Worm (Caenorhabditis elegans) whole organism, L1 larva: ENCODE data around the gene pyr-1.

Experiments used
- C04F5.9 ChIP-seq: sonication (generic microtip); optimal IDR thresholded peaks from 2 replicates; lab custom pipeline; 2016; ENCODE audit warnings: missing genetic modification characterization, missing compliant biosample characterization
- C16A3.4 ChIP-seq: fragments of 150-350 bp; optimal IDR thresholded peaks from 2 replicates; lab custom pipeline; 2014; ENCODE audit warnings: missing biosample characterization, missing genetic modification characterization
- C34B4.2 ChIP-seq: sonication (generic microtip); optimal IDR thresholded peaks from 2 replicates; lab custom pipeline; 2017; ENCODE audit warnings: mild to moderate bottlenecking, missing genetic modification characterization, missing compliant biosample characterization
- F16B12.6 ChIP-seq: fragments of 150-350 bp; optimal IDR thresholded peaks from 2 replicates; lab custom pipeline; 2014; ENCODE audit warnings: missing biosample characterization, missing genetic modification characterization
- aly-2 ChIP-seq: fragments of 150-350 bp; optimal IDR thresholded peaks from 2 replicates; lab custom pipeline; 2014; ENCODE audit warnings: missing biosample characterization, missing genetic modification characterization
- ama-1 ChIP-seq: fragments of 150-350 bp; optimal IDR thresholded peaks from 2 replicates; lab custom pipeline; 2014
- ceh-8 ChIP-seq: fragments of 200-800 bp; sonication (Bioruptor generic); optimal IDR thresholded peaks from 2 replicates; lab custom pipeline; 2018; ENCODE audit warnings: mild to moderate bottlenecking, missing genetic modification characterization, moderate library complexity, missing compliant biosample characterization
- ceh-90 ChIP-seq: sonication (generic microtip); optimal IDR thresholded peaks from 2 replicates; lab custom pipeline; 2016; ENCODE audit warnings: missing genetic modification characterization, missing compliant biosample characterization
- ces-1 ChIP-seq: fragments of 150-350 bp; optimal IDR thresholded peaks from 2 replicates; lab custom pipeline; 2014; ENCODE audit warnings: missing biosample characterization, missing genetic modification reagents, missing genetic modification characterization
- efl-1 ChIP-seq, 4 experiments: fragments of 150-350 bp; optimal IDR thresholded peaks in 3 of 4; peaks in 1 of 4; 1 replicate in 1 of 4; 2 replicates in 3 of 4; lab custom pipeline; 2014; ENCODE audit warnings: missing biosample characterization in 2 of 4, missing genetic modification characterization in 2 of 4, missing genetic modification reagents in 2 of 4
- ets-5 ChIP-seq: fragments of 200-800 bp; sonication (Bioruptor generic); IDR thresholded peaks from 2 replicates; pipeline ENCODE4 v1.3.6; 2022; ENCODE audit warnings: missing genetic modification characterization, missing compliant biosample characterization
- fkh-8 ChIP-seq: sonication (generic microtip); optimal IDR thresholded peaks from 2 replicates; lab custom pipeline; 2016; ENCODE audit warnings: mild to moderate bottlenecking, missing genetic modification characterization, missing compliant biosample characterization
- fos-1 ChIP-seq: fragments of 150-350 bp; optimal IDR thresholded peaks from 2 replicates; lab custom pipeline; 2014; ENCODE audit warnings: missing biosample characterization, missing genetic modification characterization
- hlh-17 ChIP-seq: fragments of 200-800 bp; sonication (Bioruptor generic); optimal IDR thresholded peaks from 2 replicates; lab custom pipeline; 2018; ENCODE audit warnings: missing genetic modification characterization, mild to moderate bottlenecking, missing compliant biosample characterization, moderate library complexity, borderline replicate concordance
- hlh-4 ChIP-seq: sonication (generic microtip); optimal IDR thresholded peaks from 2 replicates; lab custom pipeline; 2016; ENCODE audit warnings: mild to moderate bottlenecking, missing genetic modification characterization, missing compliant biosample characterization
- hpl-2 ChIP-seq: fragments of 150-350 bp; optimal IDR thresholded peaks from 2 replicates; lab custom pipeline; 2014; ENCODE audit warnings: missing biosample characterization, missing genetic modification reagents, missing genetic modification characterization
- isw-1 ChIP-seq: fragments of 200-800 bp; sonication (Bioruptor generic); IDR thresholded peaks from 2 replicates; pipeline ENCODE4 v1.3.6; 2022; ENCODE audit warnings: missing genetic modification characterization, missing compliant biosample characterization
- lin-13 ChIP-seq: fragments of 150-350 bp; optimal IDR thresholded peaks from 2 replicates; lab custom pipeline; 2014; ENCODE audit warnings: missing biosample characterization, missing genetic modification reagents, missing genetic modification characterization
- lin-15B ChIP-seq: fragments of 150-350 bp; sonication (generic microtip); optimal IDR thresholded peaks from 3 replicates; lab custom pipeline; 2014; ENCODE audit warnings: missing biosample characterization, missing genetic modification characterization
- lin-39 ChIP-seq: fragments of 150-350 bp; optimal IDR thresholded peaks from 2 replicates; lab custom pipeline; 2014; ENCODE audit warnings: missing biosample characterization, missing genetic modification reagents, missing genetic modification characterization
- lir-3 ChIP-seq: sonication (generic microtip); optimal IDR thresholded peaks from 2 replicates; lab custom pipeline; 2016; ENCODE audit warnings: mild to moderate bottlenecking, missing genetic modification characterization, moderate library complexity, missing compliant biosample characterization; ENCODE audit not compliant: poor library complexity
- lsy-2 ChIP-seq, 2 experiments: fragments of 150-350 bp; optimal IDR thresholded peaks; 2 replicates each; lab custom pipeline; 2014; ENCODE audit warnings: missing biosample characterization in 2 of 2, missing genetic modification characterization in 2 of 2
- mab-9 ChIP-seq: fragments of 200-800 bp; sonication (Bioruptor generic); IDR thresholded peaks from 2 replicates; pipeline ENCODE4 v1.3.6; 2022; ENCODE audit warnings: missing genetic modification reagents, missing genetic modification characterization, missing compliant biosample characterization
- mef-2 ChIP-seq: fragments of 150-350 bp; optimal IDR thresholded peaks from 2 replicates; lab custom pipeline; 2014; ENCODE audit warnings: missing biosample characterization, missing genetic modification characterization
- mep-1 ChIP-seq: fragments of 150-350 bp; optimal IDR thresholded peaks from 2 replicates; lab custom pipeline; 2014; ENCODE audit warnings: missing biosample characterization, missing genetic modification characterization
- nhr-20 ChIP-seq: sonication (generic microtip); optimal IDR thresholded peaks from 2 replicates; lab custom pipeline; 2016; ENCODE audit warnings: mild to moderate bottlenecking, missing genetic modification characterization, missing compliant biosample characterization
- nhr-47 ChIP-seq: sonication (generic microtip); optimal IDR thresholded peaks from 2 replicates; lab custom pipeline; 2016; ENCODE audit warnings: mild to moderate bottlenecking, missing genetic modification characterization, moderate library complexity, missing compliant biosample characterization
- nhr-71 ChIP-seq: sonication (generic microtip); optimal IDR thresholded peaks from 2 replicates; lab custom pipeline; 2016; ENCODE audit warnings: mild to moderate bottlenecking, missing genetic modification characterization, moderate library complexity, missing compliant biosample characterization
- nhr-76 ChIP-seq: sonication (generic microtip); optimal IDR thresholded peaks from 2 replicates; lab custom pipeline; 2017; ENCODE audit warnings: missing biosample characterization, missing genetic modification characterization
- pag-3 ChIP-seq: sonication (generic microtip); optimal IDR thresholded peaks from 2 replicates; lab custom pipeline; 2017; ENCODE audit warnings: missing genetic modification characterization, mild to moderate bottlenecking, missing compliant biosample characterization, antibody characterized with exemption, borderline replicate concordance; ENCODE audit not compliant: insufficient read depth
- pax-3 ChIP-seq: fragments of 200-800 bp; sonication (Bioruptor generic); optimal IDR thresholded peaks from 2 replicates; lab custom pipeline; 2018; ENCODE audit warnings: mild to moderate bottlenecking, missing genetic modification characterization, moderate library complexity, missing compliant biosample characterization
- rnt-1 ChIP-seq: sonication (generic microtip); optimal IDR thresholded peaks from 2 replicates; lab custom pipeline; 2016; ENCODE audit warnings: mild to moderate bottlenecking, missing genetic modification characterization, moderate library complexity, missing compliant biosample characterization
- snpc-4 ChIP-seq: fragments of 150-350 bp; optimal IDR thresholded peaks from 2 replicates; lab custom pipeline; 2014; ENCODE audit warnings: missing biosample characterization, missing genetic modification characterization
- snu-23 ChIP-seq: sonication (generic microtip); optimal IDR thresholded peaks from 2 replicates; lab custom pipeline; 2016; ENCODE audit warnings: missing genetic modification characterization, missing compliant biosample characterization
- sptf-1 ChIP-seq: fragments of 150-350 bp; optimal IDR thresholded peaks from 2 replicates; lab custom pipeline; 2014; ENCODE audit warnings: missing biosample characterization, missing genetic modification characterization
- sup-37 ChIP-seq: fragments of 200-800 bp; sonication (Bioruptor generic); optimal IDR thresholded peaks from 2 replicates; lab custom pipeline; 2018; ENCODE audit warnings: mild to moderate bottlenecking, missing genetic modification characterization, missing compliant biosample characterization
- tlp-1 ChIP-seq: fragments of 150-350 bp; optimal IDR thresholded peaks from 2 replicates; lab custom pipeline; 2014; ENCODE audit warnings: missing biosample characterization, missing genetic modification characterization
- unc-30 ChIP-seq: sonication (generic microtip); optimal IDR thresholded peaks from 2 replicates; lab custom pipeline; 2017; ENCODE audit warnings: missing biosample characterization, missing genetic modification characterization
- unc-86 ChIP-seq: sonication (generic microtip); optimal IDR thresholded peaks from 2 replicates; lab custom pipeline; 2016; ENCODE audit warnings: missing genetic modification characterization, missing compliant biosample characterization
- vab-15 ChIP-seq: sonication (generic microtip); optimal IDR thresholded peaks from 2 replicates; lab custom pipeline; 2017; ENCODE audit warnings: missing genotype, mild to moderate bottlenecking, missing genetic modification characterization, missing compliant biosample characterization
- zag-1 ChIP-seq: fragments of 150-350 bp; optimal IDR thresholded peaks from 2 replicates; lab custom pipeline; 2014; ENCODE audit warnings: missing biosample characterization, missing genetic modification characterization
- ztf-11 ChIP-seq, 2 experiments: sonication (generic microtip); optimal IDR thresholded peaks; 2 replicates each; lab custom pipeline; 2016 to 2017; ENCODE audit warnings: missing genetic modification characterization in 2 of 2, missing biosample characterization in 1 of 2, missing compliant biosample characterization in 1 of 2
- ztf-4 ChIP-seq: fragments of 150-350 bp; optimal IDR thresholded peaks from 2 replicates; lab custom pipeline; 2014; ENCODE audit warnings: missing biosample characterization, missing genetic modification characterization

The pyr-1 gene

ce11 chrII:8607662-8608061 is 43.2 kb upstream of the pyr-1 start, which contains the start of gene F28C6.10:
F28C6.10 (plus strand) TSS chrII:8607962.
- TF ChIP-seq nhr-20 (tag; lab: Kevin White, UChicago) (no peak), lir-3 (no peak), mep-1 (no peak), unc-30 (tag; lab: Kevin White, UChicago) (no peak), efl-1 (optimal IDR thresholded peaks at IDR 0.05; lab: Kevin White, UChicago) (no peak), efl-1 (GFP tag; optimal IDR thresholded peaks at IDR 0.05 in 1 of 2; lab: Kevin White, UChicago) (no peak)

- TF ChIP-seq aly-2 (tag; lab: Kevin White, UChicago) (no peak), rnt-1 (tag; lab: Kevin White, UChicago) (no peak), sup-37 (GFP tag; lab: Kevin White, UChicago) (no peak), ztf-11 (tag; optimal IDR thresholded peaks at IDR 0.05; lab: Kevin White, UChicago) (no peak), tlp-1 (tag; lab: Kevin White, UChicago) (no peak), mab-9 (GFP tag; lab: Robert Waterston, UW) (no peak), C34B4.2 (tag; lab: Kevin White, UChicago) (no peak), ztf-4 (tag; lab: Kevin White, UChicago) (no peak), isw-1 (GFP tag; lab: Robert Waterston, UW) (no peak), C16A3.4 (tag; lab: Kevin White, UChicago) (no peak), fkh-8 (tag; lab: Kevin White, UChicago) (no peak), F16B12.6 (tag; lab: Kevin White, UChicago) (no peak), mef-2 (tag; lab: Kevin White, UChicago) (no peak), hpl-2 (no peak), ces-1 (no peak)
Observed at ce11 chrII:8610085-8610484, 40.8 kb upstream of the pyr-1 start, which contains the start of gene F28C6.9. F28C6.9 (minus strand) TSS chrII:8610185.

- TF ChIP-seq vab-15 (tag; lab: Kevin White, UChicago) (no peak), snpc-4 (tag; lab: Kevin White, UChicago) (no peak), lin-39 (tag; lab: Kevin White, UChicago) (no peak), nhr-71 (tag; lab: Kevin White, UChicago) (peak; percentile 15), hlh-4 (tag; lab: Kevin White, UChicago) (peak; percentile 93), fos-1 (tag; lab: Kevin White, UChicago) (no peak), hlh-17 (no peak), efl-1 (optimal IDR thresholded peaks at IDR 0.05; lab: Kevin White, UChicago) (no peak), efl-1 (GFP tag; optimal IDR thresholded peaks at IDR 0.05 in 1 of 2; lab: Kevin White, UChicago) (no peak), C16A3.4 (tag; lab: Kevin White, UChicago) (no peak), nhr-20 (tag; lab: Kevin White, UChicago) (no peak), pax-3 (tag; lab: Kevin White, UChicago) (no peak), ets-5 (GFP tag; lab: Robert Waterston, UW) (no peak), rnt-1 (tag; lab: Kevin White, UChicago) (no peak), ama-1 (lab: Kevin White, UChicago) (no peak), lin-13 (GFP tag; lab: Kevin White, UChicago) (no peak), nhr-76 (tag; lab: Kevin White, UChicago) (no peak), C04F5.9 (tag; lab: Kevin White, UChicago) (no peak), nhr-47 (tag; lab: Kevin White, UChicago) (peak; percentile 15), unc-86 (no peak), snu-23 (GFP tag; lab: Kevin White, UChicago) (no peak)
Observed at ce11 chrII:8610585-8610984, 40.3 kb upstream of the pyr-1 start.

ce11 chrII:8611330-8611729 is 39.6 kb upstream of the pyr-1 start:
- no peak for TF ChIP-seq pag-3
- TF ChIP-seq nhr-71 (tag; lab: Kevin White, UChicago): peak; percentile 9
- TF ChIP-seq nhr-47 (tag; lab: Kevin White, UChicago): peak; percentile 0
- no peak for TF ChIP-seq zag-1 (tag; lab: Kevin White, UChicago)
- TF ChIP-seq sptf-1: no peak
- no peak for TF ChIP-seq ceh-90 (tag; lab: Kevin White, UChicago)
- peak; percentile 75 for TF ChIP-seq ceh-8 (GFP tag; lab: Kevin White, UChicago)
- TF ChIP-seq lin-15B (tag; lab: Kevin White, UChicago): no peak
- no peak for TF ChIP-seq ama-1 (lab: Kevin White, UChicago)
- TF ChIP-seq fkh-8 (tag; lab: Kevin White, UChicago): peak; percentile 23
- TF ChIP-seq lsy-2 (tag; optimal IDR thresholded peaks at IDR 0.05; lab: Kevin White, UChicago): no peak
